Worm (Caenorhabditis elegans) whole organism, young adult: Measurements from ENCODE around the gene mihp-2.

Source experiments
- C06A6.2 ChIP-seq: fragments of 200-800 bp; sonication (Bioruptor generic); conservative IDR thresholded peaks from 2 replicates; pipeline ENCODE4 v1.3.6; 2022; ENCODE audit warnings: missing genetic modification characterization, missing compliant biosample characterization
- C17E4.6 ChIP-seq: fragments of 200-800 bp; sonication (Bioruptor generic); IDR thresholded peaks from 2 replicates; pipeline ENCODE4 v1.3.6; 2022; ENCODE audit warnings: missing genetic modification reagents, missing genetic modification characterization, missing compliant biosample characterization
- F10E7.11 ChIP-seq: sonication (generic microtip); optimal IDR thresholded peaks from 2 replicates; lab custom pipeline; 2017; ENCODE audit warnings: mild to moderate bottlenecking, missing genetic modification characterization, moderate library complexity, missing compliant biosample characterization
- F55B11.4 ChIP-seq: sonication (generic microtip); optimal IDR thresholded peaks from 2 replicates; lab custom pipeline; 2016; ENCODE audit warnings: missing compliant biosample characterization, missing genetic modification characterization, borderline replicate concordance; ENCODE audit not compliant: insufficient read depth
- T07F8.4 ChIP-seq: sonication (generic microtip); optimal IDR thresholded peaks from 2 replicates; lab custom pipeline; 2016; ENCODE audit warnings: mild to moderate bottlenecking, missing genetic modification characterization, moderate library complexity, missing compliant biosample characterization
- Y53F4B.3 ChIP-seq: fragments of 200-800 bp; sonication (Bioruptor generic); IDR thresholded peaks from 2 replicates; pipeline ENCODE4 v1.3.6; 2022; ENCODE audit warnings: missing genetic modification reagents, missing genetic modification characterization, missing compliant biosample characterization
- akir-1 ChIP-seq: fragments of 200-800 bp; sonication (Bioruptor generic); optimal IDR thresholded peaks from 2 replicates; lab custom pipeline; 2018; ENCODE audit warnings: mild to moderate bottlenecking, missing genetic modification characterization, moderate library complexity, missing compliant biosample characterization
- aptf-2 ChIP-seq: fragments of 200-800 bp; sonication (Bioruptor generic); conservative IDR thresholded peaks from 2 replicates; pipeline ENCODE4 v1.3.6; 2022; ENCODE audit warnings: missing genetic modification reagents, missing genetic modification characterization, missing compliant biosample characterization
- atf-7 ChIP-seq: sonication (generic microtip); optimal IDR thresholded peaks from 2 replicates; lab custom pipeline; 2017; ENCODE audit warnings: mild to moderate bottlenecking, missing genetic modification characterization, missing compliant biosample characterization
- attf-5 ChIP-seq: fragments of 200-800 bp; sonication (Bioruptor generic); optimal IDR thresholded peaks from 2 replicates; lab custom pipeline; 2018; ENCODE audit warnings: mild to moderate bottlenecking, missing genetic modification characterization, missing compliant biosample characterization
- ccch-3 ChIP-seq: fragments of 200-800 bp; sonication (Bioruptor generic); optimal IDR thresholded peaks from 2 replicates; lab custom pipeline; 2018; ENCODE audit warnings: mild to moderate bottlenecking, missing genetic modification characterization, missing compliant biosample characterization
- cebp-1 ChIP-seq, 2 experiments: fragments of 200-800 bp in 1 of 2; sonication (Bioruptor generic) in 1 of 2; sonication (generic microtip) in 1 of 2; IDR thresholded peaks in 1 of 2; optimal IDR thresholded peaks in 1 of 2; 2 replicates each; pipeline versions ENCODE4 v1.3.6 to Lab custom; 2017 to 2022; ENCODE audit warnings: missing compliant biosample characterization in 2 of 2, missing genetic modification characterization in 2 of 2, mild to moderate bottlenecking in 1 of 2, missing genetic modification reagents in 1 of 2, moderate library complexity in 1 of 2
- ceh-27 ChIP-seq: fragments of 200-800 bp; sonication (Bioruptor generic); optimal IDR thresholded peaks from 2 replicates; lab custom pipeline; 2018; ENCODE audit warnings: mild to moderate bottlenecking, missing genetic modification characterization, moderate library complexity, missing compliant biosample characterization
- dpff-1 ChIP-seq: sonication (generic microtip); optimal IDR thresholded peaks from 2 replicates; lab custom pipeline; 2017; ENCODE audit warnings: mild to moderate bottlenecking, missing genetic modification characterization, missing compliant biosample characterization
- efl-1 ChIP-seq: fragments of 150-350 bp; optimal IDR thresholded peaks from 2 replicates; lab custom pipeline; 2014; ENCODE audit warnings: missing biosample characterization, missing genetic modification reagents, missing genetic modification characterization
- egl-44 ChIP-seq: fragments of 200-800 bp; sonication (Bioruptor generic); IDR thresholded peaks from 2 replicates; pipeline ENCODE4 v1.3.6; 2022; ENCODE audit warnings: missing genetic modification reagents, missing genetic modification characterization, missing compliant biosample characterization
- hmg-20 ChIP-seq: fragments of 200-800 bp; sonication (Bioruptor generic); IDR thresholded peaks from 2 replicates; pipeline ENCODE4 v1.3.6; 2022; ENCODE audit warnings: missing genetic modification reagents, missing genetic modification characterization, missing compliant biosample characterization
- hsf-1 ChIP-seq: fragments of 200-800 bp; sonication (Bioruptor generic); IDR thresholded peaks from 2 replicates; pipeline ENCODE4 v1.3.6; 2022; ENCODE audit warnings: missing genetic modification reagents, missing genetic modification characterization, missing compliant biosample characterization
- lag-1 ChIP-seq: fragments of 200-800 bp; sonication (Bioruptor generic); IDR thresholded peaks from 2 replicates; pipeline ENCODE4 v1.3.6; 2022; ENCODE audit warnings: missing genetic modification reagents, missing genetic modification characterization, missing compliant biosample characterization
- let-526 ChIP-seq: fragments of 200-800 bp; sonication (Bioruptor generic); IDR thresholded peaks from 2 replicates; pipeline ENCODE4 v1.3.6; 2022; ENCODE audit warnings: missing genetic modification reagents, missing genetic modification characterization, missing compliant biosample characterization
- let-607 ChIP-seq, 2 experiments: fragments of 200-800 bp in 1 of 2; sonication (Bioruptor generic) in 1 of 2; sonication (generic microtip) in 1 of 2; optimal IDR thresholded peaks; 2 replicates each; lab custom pipeline; 2016 to 2018; ENCODE audit warnings: mild to moderate bottlenecking in 2 of 2, missing compliant biosample characterization in 2 of 2, missing genetic modification characterization in 2 of 2, moderate library complexity in 2 of 2, missing genotype in 1 of 2
- lin-26 ChIP-seq: fragments of 200-800 bp; sonication (Bioruptor generic); IDR thresholded peaks from 2 replicates; pipeline ENCODE4 v1.3.6; 2022; ENCODE audit warnings: missing genetic modification reagents, missing genetic modification characterization, missing compliant biosample characterization
- lin-40 ChIP-seq: sonication (generic microtip); optimal IDR thresholded peaks from 2 replicates; lab custom pipeline; 2016; ENCODE audit warnings: missing genetic modification characterization, mild to moderate bottlenecking, missing compliant biosample characterization, missing genotype, missing genetic modification reagents
- lsl-1 ChIP-seq: fragments of 200-800 bp; sonication (Bioruptor generic); optimal IDR thresholded peaks from 2 replicates; lab custom pipeline; 2018; ENCODE audit warnings: mild to moderate bottlenecking, missing genetic modification characterization, moderate library complexity, missing compliant biosample characterization
- lsy-27 ChIP-seq: sonication (generic microtip); optimal IDR thresholded peaks from 2 replicates; lab custom pipeline; 2017; ENCODE audit warnings: missing genetic modification characterization, mild to moderate bottlenecking, missing compliant biosample characterization, antibody characterized with exemption, missing genotype, borderline replicate concordance; ENCODE audit not compliant: insufficient read depth
- madf-10 ChIP-seq: sonication (generic microtip); optimal IDR thresholded peaks from 2 replicates; lab custom pipeline; 2016; ENCODE audit warnings: mild to moderate bottlenecking, missing genetic modification characterization, missing compliant biosample characterization
- madf-3 ChIP-seq: fragments of 200-800 bp; sonication (Bioruptor generic); IDR thresholded peaks from 2 replicates; pipeline ENCODE4 v1.3.6; 2022; ENCODE audit warnings: missing genetic modification reagents, missing genetic modification characterization, missing compliant biosample characterization
- mcd-1 ChIP-seq: fragments of 200-800 bp; sonication (Bioruptor generic); IDR thresholded peaks from 2 replicates; pipeline ENCODE4 v1.3.6; 2022; ENCODE audit warnings: missing genetic modification reagents, missing genetic modification characterization, missing compliant biosample characterization
- mes-4 ChIP-seq: sonication (generic microtip); optimal IDR thresholded peaks from 2 replicates; lab custom pipeline; 2016; ENCODE audit warnings: missing genotype, missing genetic modification characterization, missing compliant biosample characterization
- mxl-1 ChIP-seq: sonication (generic microtip); optimal IDR thresholded peaks from 2 replicates; lab custom pipeline; 2016; ENCODE audit warnings: missing genetic modification characterization, missing compliant biosample characterization
- nfyb-1 ChIP-seq: fragments of 200-800 bp; sonication (Bioruptor generic); IDR thresholded peaks from 2 replicates; pipeline ENCODE4 v1.3.6; 2022; ENCODE audit warnings: missing genetic modification reagents, missing genetic modification characterization, missing compliant biosample characterization
- nhr-179 ChIP-seq: sonication (generic microtip); optimal IDR thresholded peaks from 2 replicates; lab custom pipeline; 2016; ENCODE audit warnings: mild to moderate bottlenecking, missing genetic modification characterization, missing compliant biosample characterization
- nhr-80 ChIP-seq: sonication (generic microtip); optimal IDR thresholded peaks from 2 replicates; lab custom pipeline; 2016; ENCODE audit warnings: missing genetic modification characterization, missing compliant biosample characterization
- rec-8 ChIP-seq, 2 experiments: sonication (generic microtip); optimal IDR thresholded peaks; 2 replicates each; lab custom pipeline; 2016; ENCODE audit warnings: mild to moderate bottlenecking in 2 of 2, missing genetic modification characterization in 2 of 2, missing genetic modification reagents in 2 of 2, missing genotype in 2 of 2, missing biosample characterization in 1 of 2, missing compliant biosample characterization in 1 of 2, moderate library complexity in 1 of 2
- snpc-3.4 ChIP-seq: sonication (generic microtip); optimal IDR thresholded peaks from 2 replicates; lab custom pipeline; 2017; ENCODE audit warnings: missing genetic modification characterization, mild to moderate bottlenecking, missing compliant biosample characterization, antibody characterized with exemption, moderate library complexity, missing genotype, missing genetic modification reagents
- somi-1 ChIP-seq: fragments of 200-800 bp; sonication (Bioruptor generic); optimal IDR thresholded peaks from 2 replicates; lab custom pipeline; 2018; ENCODE audit warnings: mild to moderate bottlenecking, missing genetic modification characterization, missing compliant biosample characterization
- tbp1 ChIP-seq: fragments of 200-800 bp; sonication (Bioruptor generic); optimal IDR thresholded peaks from 2 replicates; lab custom pipeline; 2018; ENCODE audit warnings: mild to moderate bottlenecking, missing genetic modification characterization, missing compliant biosample characterization
- zfh-2 ChIP-seq: fragments of 200-800 bp; sonication (Bioruptor generic); conservative IDR thresholded peaks from 2 replicates; pipeline ENCODE4 v1.3.6; 2022; ENCODE audit warnings: missing genetic modification reagents, missing genetic modification characterization, missing compliant biosample characterization
- ztf-3 ChIP-seq: fragments of 200-800 bp; sonication (Bioruptor generic); optimal IDR thresholded peaks from 2 replicates; lab custom pipeline; 2018; ENCODE audit warnings: mild to moderate bottlenecking, missing genetic modification characterization, missing compliant biosample characterization

mihp-2 gene

ce11 chrV:18903472-18903871, at the start of gene mihp-2:
mihp-2 (plus strand) TSS chrV:18903772.
- TF ChIP-seq madf-10 (no peak), let-526 (no peak), mes-4 (tag; lab: Kevin White, UChicago) (no peak), zfh-2 (GFP tag; lab: Robert Waterston, UW) (no peak), hmg-20 (GFP tag; lab: Robert Waterston, UW) (no peak), snpc-3.4 (no peak), C06A6.2 (no peak), atf-7 (tag; lab: Kevin White, UChicago) (no peak), nhr-179 (tag; lab: Kevin White, UChicago) (no peak), madf-3 (GFP tag; lab: Robert Waterston, UW) (no peak), somi-1 (GFP tag; lab: Kevin White, UChicago) (no peak)

DNA sequence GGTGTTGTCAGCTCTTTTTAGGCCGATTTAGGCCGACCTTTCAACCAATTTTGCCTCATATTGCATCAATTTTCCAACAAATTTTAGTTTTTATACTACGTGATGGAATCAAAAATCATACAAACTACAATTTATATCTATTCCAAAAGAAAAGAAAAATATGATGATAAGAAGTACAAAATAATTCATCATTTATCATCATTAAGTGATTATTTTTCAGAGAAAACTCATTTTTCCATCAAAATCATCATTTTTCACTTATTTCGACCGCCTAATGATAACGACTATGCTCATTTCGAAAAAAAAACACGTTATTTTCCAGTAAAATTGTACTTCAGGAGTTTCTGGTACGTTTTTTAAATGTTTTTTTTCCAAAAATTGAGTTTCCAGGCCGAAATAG, 48.8 kb upstream of the mihp-2 start:
- TF ChIP-seq F55B11.4 (tag; lab: Kevin White, UChicago), result no peak
- TF ChIP-seq madf-10, result no peak
- TF ChIP-seq akir-1, result no peak
- no peak for TF ChIP-seq lag-1 (GFP tag; lab: Robert Waterston, UW)
- TF ChIP-seq ztf-3 (GFP tag; lab: Kevin White, UChicago), result no peak
- no peak for TF ChIP-seq cebp-1 (GFP tag; IDR thresholded peaks at IDR 0.05; lab: Robert Waterston, UW)
- TF ChIP-seq cebp-1 (tag; optimal IDR thresholded peaks at IDR 0.05; lab: Kevin White, UChicago), result no peak
- TF ChIP-seq attf-5 (GFP tag; lab: Kevin White, UChicago), result no peak
- no peak for TF ChIP-seq let-607 (tag; optimal IDR thresholded peaks at IDR 0.05; lab: Kevin White, UChicago)
- TF ChIP-seq rec-8 (tag; optimal IDR thresholded peaks at IDR 0.05; lab: Kevin White, UChicago), result no peak
- TF ChIP-seq C17E4.6 (GFP tag; lab: Robert Waterston, UW), result no peak
- TF ChIP-seq nhr-80 (tag; lab: Kevin White, UChicago), result no peak
- TF ChIP-seq F10E7.11 (tag; lab: Kevin White, UChicago), result no peak
- no peak for TF ChIP-seq nfyb-1 (GFP tag; lab: Robert Waterston, UW)
- TF ChIP-seq lin-40, result no peak
- no peak for TF ChIP-seq aptf-2 (GFP tag; lab: Robert Waterston, UW)
- TF ChIP-seq ceh-27, result no peak
- no peak for TF ChIP-seq mcd-1 (GFP tag; lab: Robert Waterston, UW)
- TF ChIP-seq lsy-27 (tag; lab: Kevin White, UChicago), result no peak
- TF ChIP-seq Y53F4B.3 (GFP tag; lab: Robert Waterston, UW), result no peak
- TF ChIP-seq, all 124 proteins: peak for 0

DNA sequence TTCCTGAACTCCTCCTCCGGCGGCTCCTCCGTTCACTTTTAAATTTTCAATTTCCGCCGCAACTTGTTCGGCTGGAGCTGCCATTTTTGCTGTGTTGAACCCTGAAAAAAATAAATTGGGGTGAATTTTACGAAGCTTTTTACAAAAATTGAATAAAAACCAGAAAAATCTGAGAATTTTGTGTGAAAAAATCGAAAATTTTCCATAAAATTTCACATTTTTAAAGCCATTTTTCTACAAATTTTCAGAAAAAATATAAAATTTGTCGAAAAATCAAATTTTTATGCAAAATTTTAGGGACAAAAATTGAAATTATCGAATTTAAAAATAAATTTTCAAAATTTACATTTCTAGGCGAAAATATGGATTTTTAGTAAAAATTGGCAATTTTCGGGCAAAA, 44.5 kb upstream of the mihp-2 start, which contains the start of gene wars-1:
Gene wars-1 (minus strand): TSS at position 101 of the 400 bp plus-strand sequence.
- TF ChIP-seq efl-1 (GFP tag; lab: Kevin White, UChicago), result no peak
- TF ChIP-seq atf-7 (tag; lab: Kevin White, UChicago), result no peak
- TF ChIP-seq egl-44 (GFP tag; lab: Robert Waterston, UW), result no peak
- TF ChIP-seq hsf-1 (GFP tag; lab: Robert Waterston, UW), result no peak
- TF ChIP-seq lin-26, result no peak
- TF ChIP-seq mxl-1, result no peak
- no peak for TF ChIP-seq T07F8.4 (tag; lab: Kevin White, UChicago)
- no peak for TF ChIP-seq let-607 (tag; optimal IDR thresholded peaks at IDR 0.05; lab: Kevin White, UChicago)
- no peak for TF ChIP-seq dpff-1
- no peak for TF ChIP-seq lsl-1
- TF ChIP-seq mcd-1 (GFP tag; lab: Robert Waterston, UW), result no peak
- no peak for TF ChIP-seq tbp1 (GFP tag; lab: Kevin White, UChicago)
- TF ChIP-seq ccch-3 (GFP tag; lab: Kevin White, UChicago), result no peak
- TF ChIP-seq, all 124 proteins: peak for 0
